Fruit fly (Drosophila melanogaster) whole organism, embryonic: ENCODE results near the gene Cpsf5.

ENCODE experiments used
- Asciz ChIP-seq: fragments of 200-800 bp; sonication (Bioruptor generic); optimal IDR thresholded peaks from 2 replicates; lab custom pipeline; 2017; ENCODE audit warnings: missing biosample characterization, mild to moderate bottlenecking, missing genetic modification characterization, missing genetic modification reagents
- BtbVII ChIP-seq: fragments of 200-800 bp; sonication (Bioruptor generic); optimal IDR thresholded peaks from 3 replicates; lab custom pipeline; 2017; ENCODE audit warnings: missing biosample characterization, mild to moderate bottlenecking, missing genetic modification characterization
- CG10366 ChIP-seq: fragments of 200-800 bp; sonication (Bioruptor generic); IDR thresholded peaks from 2 replicates; pipeline ENCODE4 v1.3.6; 2022; ENCODE audit warnings: missing biosample characterization, missing genetic modification characterization
- CG10959 ChIP-seq: fragments of 200-800 bp; sonication (Bioruptor generic); IDR thresholded peaks from 2 replicates; pipeline ENCODE4 v1.3.6; 2022; ENCODE audit warnings: missing biosample characterization, missing genetic modification characterization
- CG11085 ChIP-seq: fragments of 200-800 bp; sonication (Bioruptor generic); IDR thresholded peaks from 2 replicates; pipeline ENCODE4 v1.3.6; 2022; ENCODE audit warnings: missing biosample characterization, missing genetic modification characterization
- CG12299 ChIP-seq: fragments of 200-800 bp; sonication (Bioruptor generic); optimal IDR thresholded peaks from 2 replicates; lab custom pipeline; 2018; ENCODE audit warnings: missing biosample characterization, mild to moderate bottlenecking, missing genetic modification characterization
- CG14860 ChIP-seq: fragments of 200-800 bp; sonication (Bioruptor generic); IDR thresholded peaks from 3 replicates; pipeline ENCODE4 v1.3.6; 2022; ENCODE audit warnings: missing biosample characterization, missing genetic modification characterization; ENCODE audit not compliant: partially characterized antibody
- CG15011 ChIP-seq: fragments of 200-800 bp; sonication (Bioruptor generic); optimal IDR thresholded peaks from 3 replicates; lab custom pipeline; 2018; ENCODE audit warnings: missing biosample characterization, mild to moderate bottlenecking, missing genetic modification characterization
- CG15073 ChIP-seq: fragments of 200-800 bp; sonication (Bioruptor generic); optimal IDR thresholded peaks from 2 replicates; lab custom pipeline; 2016; ENCODE audit warnings: missing biosample characterization, missing genetic modification characterization
- CG16779 ChIP-seq: fragments of 200-800 bp; sonication (Bioruptor generic); IDR thresholded peaks from 2 replicates; pipeline ENCODE4 v1.3.6; 2022; ENCODE audit warnings: missing biosample characterization, missing genetic modification characterization
- CG17359 ChIP-seq: fragments of 200-800 bp; sonication (Bioruptor generic); optimal IDR thresholded peaks from 3 replicates; lab custom pipeline; 2018; ENCODE audit warnings: missing biosample characterization, mild to moderate bottlenecking, missing genetic modification characterization, moderate library complexity
- CG2875 ChIP-seq: fragments of 200-800 bp; sonication (Bioruptor generic); optimal IDR thresholded peaks from 2 replicates; lab custom pipeline; 2017; ENCODE audit warnings: missing biosample characterization, mild to moderate bottlenecking, missing genetic modification characterization, missing genetic modification reagents
- CG31365 ChIP-seq: fragments of 200-800 bp; sonication (Bioruptor generic); optimal IDR thresholded peaks from 2 replicates; lab custom pipeline; 2018; ENCODE audit warnings: missing biosample characterization, mild to moderate bottlenecking, missing genetic modification characterization
- CG3407 ChIP-seq: fragments of 200-800 bp; sonication (Bioruptor generic); optimal IDR thresholded peaks from 2 replicates; lab custom pipeline; 2018; ENCODE audit warnings: missing biosample characterization, mild to moderate bottlenecking, missing genetic modification characterization
- CG4707 ChIP-seq: fragments of 200-800 bp; sonication (Bioruptor generic); optimal IDR thresholded peaks from 2 replicates; lab custom pipeline; 2018; ENCODE audit warnings: missing biosample characterization, mild to moderate bottlenecking, missing genetic modification characterization, moderate library complexity
- CG6813 ChIP-seq: fragments of 200-800 bp; sonication (Bioruptor generic); optimal IDR thresholded peaks from 2 replicates; lab custom pipeline; 2017; ENCODE audit warnings: missing biosample characterization, missing genetic modification characterization, mild to moderate bottlenecking, moderate library complexity, missing genetic modification reagents
- CG7839 ChIP-seq: fragments of 200-800 bp; sonication (Bioruptor generic); optimal IDR thresholded peaks from 3 replicates; lab custom pipeline; 2018; ENCODE audit warnings: missing biosample characterization, mild to moderate bottlenecking, missing genetic modification characterization, moderate library complexity
- CTCF ChIP-seq: fragments of 200-800 bp; sonication (Bioruptor generic); optimal IDR thresholded peaks from 2 replicates; lab custom pipeline; 2017; ENCODE audit warnings: missing biosample characterization, mild to moderate bottlenecking, missing genetic modification characterization, moderate library complexity
- Chrac-16 ChIP-seq: fragments of 200-800 bp; sonication (Bioruptor generic); optimal IDR thresholded peaks from 3 replicates; lab custom pipeline; 2016; ENCODE audit warnings: missing biosample characterization, missing genetic modification characterization
- CoRest ChIP-seq: fragments of 200-800 bp; sonication (Bioruptor generic); optimal IDR thresholded peaks from 3 replicates; lab custom pipeline; 2018; ENCODE audit warnings: missing biosample characterization, mild to moderate bottlenecking, missing genetic modification characterization, moderate library complexity
- Fer3 ChIP-seq: fragments of 200-800 bp; sonication (Bioruptor generic); optimal IDR thresholded peaks from 2 replicates; lab custom pipeline; 2018; ENCODE audit warnings: missing biosample characterization, mild to moderate bottlenecking, missing genetic modification characterization, moderate library complexity
- H2.0 ChIP-seq: fragments of 200-800 bp; sonication (Bioruptor generic); IDR thresholded peaks from 2 replicates; pipeline ENCODE4 v1.3.6; 2022; ENCODE audit warnings: missing biosample characterization, missing genetic modification characterization
- HLH3B ChIP-seq: fragments of 200-800 bp; sonication (Bioruptor generic); IDR thresholded peaks from 2 replicates; pipeline ENCODE4 v1.3.6; 2022; ENCODE audit warnings: missing biosample characterization, missing genetic modification characterization
- HLH4C ChIP-seq: fragments of 200-800 bp; sonication (Bioruptor generic); IDR thresholded peaks from 3 replicates; pipeline ENCODE4 v1.3.6; 2022; ENCODE audit warnings: missing biosample characterization, missing genetic modification characterization; ENCODE audit not compliant: partially characterized antibody
- HmgD ChIP-seq: fragments of 200-800 bp; sonication (Bioruptor generic); optimal IDR thresholded peaks from 3 replicates; lab custom pipeline; 2016; ENCODE audit warnings: missing biosample characterization, missing genetic modification characterization
- Mes4 ChIP-seq: fragments of 200-800 bp; sonication (Bioruptor generic); optimal IDR thresholded peaks from 2 replicates; lab custom pipeline; 2016; ENCODE audit warnings: missing biosample characterization, missing genetic modification characterization
- NfI ChIP-seq: fragments of 200-800 bp; sonication (Bioruptor generic); optimal IDR thresholded peaks from 3 replicates; lab custom pipeline; 2018; ENCODE audit warnings: missing biosample characterization, mild to moderate bottlenecking, missing genetic modification characterization, moderate library complexity
- Sox102F ChIP-seq: fragments of 200-800 bp; sonication (Bioruptor generic); optimal IDR thresholded peaks from 2 replicates; lab custom pipeline; 2018; ENCODE audit warnings: missing biosample characterization, mild to moderate bottlenecking, missing genetic modification characterization, moderate library complexity
- Xbp1 ChIP-seq: fragments of 200-800 bp; sonication (Bioruptor generic); optimal IDR thresholded peaks from 3 replicates; lab custom pipeline; 2016; ENCODE audit warnings: missing biosample characterization, mild to moderate bottlenecking, missing genetic modification characterization
- bab2 ChIP-seq: fragments of 200-800 bp; sonication (Bioruptor generic); optimal IDR thresholded peaks from 2 replicates; lab custom pipeline; 2016; ENCODE audit warnings: missing biosample characterization, missing genetic modification characterization
- cas ChIP-seq: fragments of 200-800 bp; sonication (Bioruptor generic); IDR thresholded peaks from 2 replicates; pipeline ENCODE4 v1.3.6; 2022; ENCODE audit warnings: missing biosample characterization, missing genetic modification characterization
- corto ChIP-seq: fragments of 200-800 bp; sonication (Bioruptor generic); optimal IDR thresholded peaks from 2 replicates; lab custom pipeline; 2016; ENCODE audit warnings: missing biosample characterization, mild to moderate bottlenecking, missing genetic modification characterization, moderate library complexity
- crc ChIP-seq: fragments of 200-800 bp; sonication (Bioruptor generic); optimal IDR thresholded peaks from 2 replicates; lab custom pipeline; 2016; ENCODE audit warnings: missing biosample characterization, missing genetic modification characterization
- disco-r ChIP-seq: fragments of 200-800 bp; sonication (Bioruptor generic); optimal IDR thresholded peaks from 2 replicates; lab custom pipeline; 2016; ENCODE audit warnings: missing biosample characterization, missing genetic modification characterization
- eve ChIP-seq, 2 experiments: fragments of >200 bp; optimal IDR thresholded peaks; 2 replicates each; lab custom pipeline; 2017; ENCODE audit warnings: missing biosample characterization in 2 of 2, missing genetic modification characterization in 2 of 2
- fd96Cb ChIP-seq: fragments of 200-800 bp; sonication (Bioruptor generic); optimal IDR thresholded peaks from 2 replicates; lab custom pipeline; 2018; ENCODE audit warnings: missing biosample characterization, mild to moderate bottlenecking, missing genetic modification characterization, moderate library complexity
- gsb ChIP-seq: fragments of 200-800 bp; sonication (Bioruptor generic); IDR thresholded peaks from 2 replicates; pipeline ENCODE4 v1.3.6; 2022; ENCODE audit warnings: missing biosample characterization, missing genetic modification characterization
- ham ChIP-seq: fragments of 200-800 bp; sonication (Bioruptor generic); IDR thresholded peaks from 2 replicates; pipeline ENCODE4 v1.3.6; 2022; ENCODE audit warnings: missing biosample characterization, missing genetic modification characterization
- ind ChIP-seq: fragments of 200-800 bp; sonication (Bioruptor generic); optimal IDR thresholded peaks from 3 replicates; lab custom pipeline; 2016; ENCODE audit warnings: missing biosample characterization, missing genetic modification characterization
- jing ChIP-seq: fragments of 200-800 bp; sonication (Bioruptor generic); optimal IDR thresholded peaks from 2 replicates; lab custom pipeline; 2018; ENCODE audit warnings: missing biosample characterization, mild to moderate bottlenecking, missing genetic modification characterization
- onecut ChIP-seq: fragments of 200-800 bp; sonication (Bioruptor generic); IDR thresholded peaks from 2 replicates; pipeline ENCODE4 v1.3.6; 2022; ENCODE audit warnings: missing biosample characterization, missing genetic modification characterization
- pfk ChIP-seq: fragments of 200-800 bp; sonication (Bioruptor generic); optimal IDR thresholded peaks from 2 replicates; lab custom pipeline; 2018; ENCODE audit warnings: missing biosample characterization, mild to moderate bottlenecking, missing genetic modification characterization, moderate library complexity
- psq ChIP-seq: fragments of 200-800 bp; sonication (Bioruptor generic); optimal IDR thresholded peaks from 2 replicates; lab custom pipeline; 2017; ENCODE audit warnings: missing biosample characterization, missing genetic modification characterization
- ranshi ChIP-seq: fragments of 200-800 bp; sonication (Bioruptor generic); IDR thresholded peaks from 2 replicates; pipeline ENCODE4 v1.3.6; 2022; ENCODE audit warnings: missing biosample characterization, missing genetic modification characterization
- rib ChIP-seq: fragments of 200-800 bp; sonication (Bioruptor generic); IDR thresholded peaks from 2 replicates; pipeline ENCODE4 v1.3.6; 2022; ENCODE audit warnings: missing biosample characterization, missing genetic modification characterization
- slp2 ChIP-seq: fragments of 200-800 bp; sonication (Bioruptor generic); optimal IDR thresholded peaks from 2 replicates; lab custom pipeline; 2016; ENCODE audit warnings: missing biosample characterization, missing genetic modification characterization
- usp ChIP-seq: fragments of >200 bp; optimal IDR thresholded peaks from 2 replicates; lab custom pipeline; 2017; ENCODE audit warnings: missing biosample characterization, missing genetic modification characterization
- wdn ChIP-seq: fragments of 200-800 bp; sonication (Bioruptor generic); IDR thresholded peaks from 2 replicates; pipeline ENCODE4 v1.3.6; 2022; ENCODE audit warnings: missing biosample characterization, missing genetic modification characterization
- wek ChIP-seq: fragments of 200-800 bp; sonication (Bioruptor generic); optimal IDR thresholded peaks from 3 replicates; lab custom pipeline; 2018; ENCODE audit warnings: missing biosample characterization, mild to moderate bottlenecking, missing genetic modification characterization, moderate library complexity
- zfh2 ChIP-seq: fragments of 200-800 bp; sonication (Bioruptor generic); optimal IDR thresholded peaks from 2 replicates; lab custom pipeline; 2016; ENCODE audit warnings: missing biosample characterization, missing genetic modification characterization

Cpsf5 gene

DNA sequence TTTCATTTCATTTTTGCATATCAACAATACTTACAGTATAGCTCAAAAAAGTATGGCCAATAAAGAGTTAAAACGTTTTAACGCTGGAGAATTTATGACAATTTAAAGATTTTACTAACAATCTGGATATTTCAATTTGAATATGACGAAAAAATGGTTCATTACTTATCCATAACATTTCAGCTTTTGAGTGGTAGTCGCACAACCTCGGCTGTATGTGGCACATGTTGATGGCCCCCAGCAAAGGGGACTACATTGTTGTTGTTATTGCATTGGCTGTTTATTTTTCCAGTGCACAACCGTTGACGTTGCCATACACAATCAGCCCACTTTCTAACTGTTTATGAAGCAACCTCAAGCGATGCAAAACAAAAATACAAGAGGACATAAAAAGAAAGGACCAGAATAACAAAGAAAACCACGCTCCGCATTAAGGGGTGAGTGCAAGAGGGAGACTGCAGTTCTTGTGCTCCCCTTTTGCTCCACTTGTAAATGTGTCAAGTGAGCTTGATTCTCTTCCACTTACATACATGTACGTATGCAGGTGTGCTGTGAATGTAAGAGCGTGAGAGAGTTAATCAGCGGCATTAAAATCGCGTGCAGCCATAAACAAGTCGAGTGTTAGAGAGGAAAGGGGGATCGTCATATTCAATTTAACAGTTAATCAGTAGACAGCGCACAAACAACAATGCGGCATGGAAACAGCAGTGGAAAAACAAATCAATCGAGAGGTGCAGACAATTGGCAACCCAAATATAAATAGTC, 9.4 kb downstream of the Cpsf5 start (continued):
- TF ChIP-seq CG3407 (peak; percentile 14), gsb (GFP tag; lab: Robert Waterston, UW) (no peak), HLH3B (GFP tag; lab: Robert Waterston, UW) (peak; percentile 65; the same call in 1 of the 2 replicates), Xbp1 (GFP tag; lab: Kevin White, UChicago) (peak; percentile 54), ranshi (GFP tag; lab: Robert Waterston, UW) (no peak), CG31365 (no peak), CG10366 (peak; percentile 40), Sox102F (GFP tag; lab: Kevin White, UChicago) (peak; percentile 77), CG10959 (GFP tag; lab: Robert Waterston, UW) (no peak), disco-r (GFP tag; lab: Kevin White, UChicago) (no peak), eve (GFP tag; optimal IDR thresholded peaks at IDR 0.05; lab: Kevin White, UChicago) (peak in 1 of 2 experiments; percentile 74), BtbVII (no peak), usp (GFP tag; lab: Kevin White, UChicago) (no peak), NfI (GFP tag; lab: Kevin White, UChicago) (peak; percentile 51), slp2 (GFP tag; lab: Kevin White, UChicago) (peak; percentile 17), crc (no peak), CG11085 (GFP tag; lab: Robert Waterston, UW) (peak; percentile 17; the same call in 1 of the 2 replicates), CG4707 (GFP tag; lab: Kevin White, UChicago) (no peak), corto (GFP tag; lab: Kevin White, UChicago) (peak; percentile 82), CG6813 (GFP tag; lab: Kevin White, UChicago) (no peak), ham (GFP tag; lab: Robert Waterston, UW) (no peak), pfk (no peak), fd96Cb (tag; lab: Kevin White, UChicago) (peak; percentile 39), wdn (no peak; the same call in 1 of the 2 replicates), CG15011 (GFP tag; lab: Kevin White, UChicago) (no peak), CG14860 (GFP tag; lab: Robert Waterston, UW) (no peak), CoRest (tag; lab: Kevin White, UChicago) (peak; percentile 38), onecut (GFP tag; lab: Robert Waterston, UW) (peak; percentile 27; the same call in 1 of the 2 replicates), CTCF (peak; percentile 9), Mes4 (GFP tag; lab: Kevin White, UChicago) (no peak), rib (GFP tag; lab: Robert Waterston, UW) (no peak), CG2875 (GFP tag; lab: Kevin White, UChicago) (peak; percentile 45), cas (no peak), CG17359 (tag; lab: Kevin White, UChicago) (peak; percentile 66), wek (GFP tag; lab: Kevin White, UChicago) (no peak), psq (GFP tag; lab: Kevin White, UChicago) (no peak), zfh2 (GFP tag; lab: Kevin White, UChicago) (no peak), CG12299 (no peak), HLH4C (GFP tag; lab: Robert Waterston, UW) (no peak), CG7839 (tag; lab: Kevin White, UChicago) (peak; percentile 58), Asciz (GFP tag; lab: Kevin White, UChicago) (peak; percentile 52), H2.0 (GFP tag; lab: Robert Waterston, UW) (0 out of 2 replicates have a peak, but pooled peaks have one; percentile 24), Fer3 (tag; lab: Kevin White, UChicago) (peak; percentile 29), bab2 (GFP tag; lab: Kevin White, UChicago) (peak; percentile 18), jing (GFP tag; lab: Kevin White, UChicago) (peak; percentile 18), CG15073 (GFP tag; lab: Kevin White, UChicago) (no peak), CG16779 (GFP tag; lab: Robert Waterston, UW) (no peak), HmgD (no peak), Chrac-16 (GFP tag; lab: Kevin White, UChicago) (peak; percentile 17), ind (GFP tag; lab: Kevin White, UChicago) (peak; percentile 31)
